Worm (Caenorhabditis elegans) whole organism, L4 larva: ENCODE measurements around the gene dnpp-1.

ENCODE experiments used
- F49E8.2 ChIP-seq: sonication (generic microtip); optimal IDR thresholded peaks from 2 replicates; lab custom pipeline; 2016; ENCODE audit warnings: missing compliant biosample characterization, mild to moderate bottlenecking, missing genetic modification characterization, borderline replicate concordance
- attf-4 ChIP-seq: sonication (generic microtip); optimal IDR thresholded peaks from 3 replicates; lab custom pipeline; 2017; ENCODE audit warnings: missing biosample characterization, missing genetic modification characterization
- ceh-82 ChIP-seq: sonication (generic microtip); optimal IDR thresholded peaks from 2 replicates; lab custom pipeline; 2017; ENCODE audit warnings: missing biosample characterization, missing genetic modification characterization
- daf-8 ChIP-seq: fragments of 200-800 bp; sonication (Bioruptor generic); IDR thresholded peaks from 2 replicates; pipeline ENCODE4 v1.3.6; 2022; ENCODE audit warnings: missing genetic modification characterization, missing compliant biosample characterization
- fkh-10 ChIP-seq: fragments of 150-350 bp; optimal IDR thresholded peaks from 2 replicates; lab custom pipeline; 2014; ENCODE audit warnings: missing biosample characterization, missing genetic modification reagents, missing genetic modification characterization
- hlh-30 ChIP-seq: sonication (generic microtip); optimal IDR thresholded peaks from 2 replicates; lab custom pipeline; 2017; ENCODE audit warnings: antibody characterized with exemption, mild to moderate bottlenecking, missing genetic modification characterization, missing compliant biosample characterization; ENCODE audit not compliant: insufficient read depth
- nhr-237 ChIP-seq: sonication (generic microtip); optimal IDR thresholded peaks from 2 replicates; lab custom pipeline; 2017; ENCODE audit warnings: missing biosample characterization, missing genetic modification characterization
- php-3 ChIP-seq: fragments of 200-800 bp; sonication (Bioruptor generic); IDR thresholded peaks from 2 replicates; pipeline ENCODE4 v1.3.6; 2022; ENCODE audit warnings: missing genetic modification reagents, missing genetic modification characterization, missing compliant biosample characterization
- pqm-1 ChIP-seq: sonication (generic microtip); optimal IDR thresholded peaks from 2 replicates; lab custom pipeline; 2017; ENCODE audit warnings: missing biosample characterization, missing genetic modification characterization
- unc-39 ChIP-seq: sonication (generic microtip); optimal IDR thresholded peaks from 2 replicates; lab custom pipeline; 2017; ENCODE audit warnings: missing biosample characterization, missing genetic modification characterization

ce11 chrIII:5836816-5837215, 26.8 kb downstream of the dnpp-1 start, which contains the start of gene W04D12.1:
- TF ChIP-seq hlh-30 (tag; lab: Kevin White, UChicago) (no peak), ceh-82 (tag; lab: Kevin White, UChicago) (no peak), daf-8 (GFP tag; lab: Robert Waterston, UW) (no peak), fkh-10 (GFP tag; lab: Kevin White, UChicago) (no peak), nhr-237 (tag; lab: Kevin White, UChicago) (no peak), unc-39 (tag; lab: Kevin White, UChicago) (no peak), php-3 (no peak), attf-4 (tag; lab: Kevin White, UChicago) (no peak), pqm-1 (tag; lab: Kevin White, UChicago) (no peak), F49E8.2 (tag; lab: Kevin White, UChicago) (no peak)
